Fruit fly (Drosophila melanogaster): ENCODE measurements around the gene CG44198.

The CG44198 gene

dm6 chr2L:13145035-13145683 lies 26.2 kb upstream of the CG44198 start (continued):
- TF ChIP-seq Hsf (GFP tag; optimal IDR thresholded peaks at IDR 0.05) (peak; percentile 76), NfI (GFP tag; optimal IDR thresholded peaks at IDR 0.05) (peak; percentile 62), sens (GFP tag) (peak; percentile 81), toy (GFP tag; IDR thresholded peaks at IDR 0.05) (no peak), CG42726 (GFP tag; IDR thresholded peaks at IDR 0.05; ENCODE audit: partially characterized antibody) (no peak), Chrac-16 (GFP tag; optimal IDR thresholded peaks at IDR 0.05) (peak; percentile 37), CG2116 (GFP tag; optimal IDR thresholded peaks at IDR 0.05) (no peak), wek (GFP tag; optimal IDR thresholded peaks at IDR 0.05) (no peak), bigmax (GFP tag; optimal IDR thresholded peaks at IDR 0.05) (no peak), hb (GFP tag; IDR thresholded peaks at IDR 0.05; ENCODE audit: partially characterized antibody) (no peak), caup (GFP tag; optimal IDR thresholded peaks at IDR 0.05; ENCODE audit: severe bottlenecking) (peak; percentile 78), ken (GFP tag; IDR thresholded peaks at IDR 0.05) (0 out of 3 replicates have a peak, but pooled peaks have one; percentile 56), CG17361 (GFP tag; IDR thresholded peaks at IDR 0.05) (peak; percentile 82), CG6272 (GFP tag; IDR thresholded peaks at IDR 0.05) (peak; percentile 64; the same call in 1 of the 2 replicates), kay (GFP tag; optimal IDR thresholded peaks at IDR 0.05) (peak; percentile 46), CG10366 (GFP tag; IDR thresholded peaks at IDR 0.05) (peak; percentile 69), onecut (GFP tag; IDR thresholded peaks at IDR 0.05) (peak; percentile 51), Sox100B (GFP tag; optimal IDR thresholded peaks at IDR 0.05) (peak; percentile 66), CG7963 (GFP tag; IDR thresholded peaks at IDR 0.05; ENCODE audit: partially characterized antibody) (no peak), CG11504 (tag; optimal IDR thresholded peaks at IDR 0.05) (peak; percentile 88), croc (GFP tag; conservative IDR thresholded peaks at IDR 0.05) (no peak), Dll (GFP tag; IDR thresholded peaks at IDR 0.05; ENCODE audit: partially characterized antibody) (no peak), dan (GFP tag; IDR thresholded peaks at IDR 0.05) (no peak), gfzf (GFP tag; optimal IDR thresholded peaks at IDR 0.05) (no peak), CG16815 (GFP tag; optimal IDR thresholded peaks at IDR 0.05) (peak; percentile 29), Fer1 (GFP tag; optimal IDR thresholded peaks at IDR 0.05) (peak; percentile 87), insv (GFP tag; optimal IDR thresholded peaks at IDR 0.05) (no peak), shn (GFP tag; optimal IDR thresholded peaks at IDR 0.05) (peak; percentile 26), CG18011 (GFP tag; optimal IDR thresholded peaks at IDR 0.05) (peak; percentile 10), lab (GFP tag; optimal IDR thresholded peaks at IDR 0.05) (peak; percentile 90), CG15696 (tag; optimal IDR thresholded peaks at IDR 0.05) (peak; percentile 12), grau (tag; optimal IDR thresholded peaks at IDR 0.05) (peak; percentile 85), CG13775 (GFP tag; optimal IDR thresholded peaks at IDR 0.05) (peak; percentile 59), CG34422 (GFP tag; IDR thresholded peaks at IDR 0.05) (peak; percentile 79), disco-r (GFP tag; optimal IDR thresholded peaks at IDR 0.05) (peak; percentile 56), CG6689 (GFP tag; IDR thresholded peaks at IDR 0.05) (peak; percentile 74), CG32532 (GFP tag; IDR thresholded peaks at IDR 0.05) (peak; percentile 91), BEAF-32 (GFP tag; optimal IDR thresholded peaks at IDR 0.05) (no peak), nmo (GFP tag; optimal IDR thresholded peaks at IDR 0.05) (peak; percentile 78), CG13624 (GFP tag; optimal IDR thresholded peaks at IDR 0.05) (peak; percentile 90), Ravus (GFP tag; IDR thresholded peaks at IDR 0.05) (peak; percentile 70), h (optimal IDR thresholded peaks at IDR 0.05) (no peak), CG3838 (GFP tag; optimal IDR thresholded peaks at IDR 0.05) (no peak), CG14014 (GFP tag; IDR thresholded peaks at IDR 0.05) (peak; percentile 89), CG3847 (GFP tag; IDR thresholded peaks at IDR 0.05) (peak; percentile 86), CHES-1-like (GFP tag; optimal IDR thresholded peaks at IDR 0.05) (peak; percentile 60), NC2β (GFP tag; optimal IDR thresholded peaks at IDR 0.05) (no peak)
